Worm (Caenorhabditis elegans) whole organism, early embryonic: ENCODE results near the gene pas-1.

Experiments
- B0310.2 ChIP-seq: sonication (generic microtip); optimal IDR thresholded peaks from 2 replicates; lab custom pipeline; 2016; ENCODE audit warnings: mild to moderate bottlenecking, missing genetic modification characterization, missing compliant biosample characterization
- F13C5.2 ChIP-seq: sonication (generic microtip); optimal IDR thresholded peaks from 2 replicates; lab custom pipeline; 2017; ENCODE audit warnings: mild to moderate bottlenecking, missing genetic modification characterization, inconsistent platforms, missing compliant biosample characterization
- aly-1 ChIP-seq: sonication (generic microtip); optimal IDR thresholded peaks from 2 replicates; lab custom pipeline; 2016; ENCODE audit warnings: missing genetic modification characterization, missing compliant biosample characterization
- ama-1 ChIP-seq: fragments of 150-350 bp; optimal IDR thresholded peaks from 2 replicates; lab custom pipeline; 2014
- ceh-13 ChIP-seq: fragments of 200-800 bp; sonication (Bioruptor generic); optimal IDR thresholded peaks from 2 replicates; lab custom pipeline; 2018; ENCODE audit warnings: mild to moderate bottlenecking, missing genetic modification characterization, missing compliant biosample characterization
- ceh-36 ChIP-seq: sonication (generic microtip); optimal IDR thresholded peaks from 2 replicates; lab custom pipeline; 2016; ENCODE audit warnings: missing genetic modification characterization, inconsistent platforms, missing compliant biosample characterization
- ets-7 ChIP-seq: sonication (generic microtip); optimal IDR thresholded peaks from 2 replicates; lab custom pipeline; 2016; ENCODE audit warnings: missing genotype, missing genetic modification characterization, missing compliant biosample characterization
- flt-1 ChIP-seq: fragments of 200-800 bp; sonication (Bioruptor generic); IDR thresholded peaks from 2 replicates; pipeline ENCODE4 v1.3.6; 2022; ENCODE audit warnings: missing genetic modification characterization, missing compliant biosample characterization
- hmbx-1 ChIP-seq: sonication (generic microtip); optimal IDR thresholded peaks from 2 replicates; lab custom pipeline; 2016; ENCODE audit warnings: mild to moderate bottlenecking, missing genetic modification characterization, missing compliant biosample characterization
- hmg-4 ChIP-seq: fragments of 200-800 bp; sonication (Bioruptor generic); optimal IDR thresholded peaks from 2 replicates; lab custom pipeline; 2018; ENCODE audit warnings: mild to moderate bottlenecking, missing genetic modification characterization, missing compliant biosample characterization
- hnd-1 ChIP-seq: sonication (generic microtip); optimal IDR thresholded peaks from 2 replicates; lab custom pipeline; 2016; ENCODE audit warnings: missing genetic modification characterization, missing compliant biosample characterization
- pes-1 ChIP-seq: fragments of 200-800 bp; sonication (Bioruptor generic); IDR thresholded peaks from 2 replicates; pipeline ENCODE4 v1.3.6; 2022; ENCODE audit warnings: missing genetic modification reagents, missing genetic modification characterization, missing compliant biosample characterization
- scrt-1 ChIP-seq: fragments of 200-800 bp; sonication (Bioruptor generic); IDR thresholded peaks from 2 replicates; pipeline ENCODE4 v1.3.6; 2022; ENCODE audit warnings: missing genetic modification characterization, missing compliant biosample characterization
- sea-1 ChIP-seq: fragments of 200-800 bp; sonication (Bioruptor generic); conservative IDR thresholded peaks from 2 replicates; pipeline ENCODE4 v1.3.6; 2022; ENCODE audit warnings: missing genetic modification characterization, missing compliant biosample characterization
- tbx-11 ChIP-seq: fragments of 200-800 bp; sonication (Bioruptor generic); IDR thresholded peaks from 2 replicates; pipeline ENCODE4 v1.3.6; 2022; ENCODE audit warnings: missing genetic modification characterization, missing compliant biosample characterization
- tbx-37 ChIP-seq: fragments of 200-800 bp; sonication (Bioruptor generic); conservative IDR thresholded peaks from 2 replicates; pipeline ENCODE4 v1.3.6; 2022; ENCODE audit warnings: missing genetic modification reagents, missing genetic modification characterization, missing compliant biosample characterization
- tra-4 ChIP-seq: sonication (generic microtip); optimal IDR thresholded peaks from 2 replicates; lab custom pipeline; 2017; ENCODE audit warnings: missing genetic modification characterization, missing compliant biosample characterization

The pas-1 gene

ce11 chrV:14380242-14380641, 42.2 kb downstream of the pas-1 start:
- no peak for TF ChIP-seq ama-1 (lab: Kevin White, UChicago)
- TF ChIP-seq pes-1 (GFP tag; lab: Robert Waterston, UW), result no peak
- no peak for TF ChIP-seq aly-1
- TF ChIP-seq flt-1 (GFP tag; lab: Robert Waterston, UW), result no peak
- no peak for TF ChIP-seq hmbx-1 (tag; lab: Kevin White, UChicago)
- TF ChIP-seq hmg-4 (GFP tag; lab: Kevin White, UChicago), result no peak
- TF ChIP-seq ceh-13 (GFP tag; lab: Kevin White, UChicago), result no peak
- TF ChIP-seq hnd-1 (tag; lab: Kevin White, UChicago), result no peak
- no peak for TF ChIP-seq sea-1
- TF ChIP-seq B0310.2, result no peak
- no peak for TF ChIP-seq tbx-11
- no peak for TF ChIP-seq scrt-1 (GFP tag; lab: Robert Waterston, UW)
- no peak for TF ChIP-seq tbx-37 (GFP tag; lab: Robert Waterston, UW)
- TF ChIP-seq ceh-36 (tag; lab: Kevin White, UChicago), result no peak

DNA sequence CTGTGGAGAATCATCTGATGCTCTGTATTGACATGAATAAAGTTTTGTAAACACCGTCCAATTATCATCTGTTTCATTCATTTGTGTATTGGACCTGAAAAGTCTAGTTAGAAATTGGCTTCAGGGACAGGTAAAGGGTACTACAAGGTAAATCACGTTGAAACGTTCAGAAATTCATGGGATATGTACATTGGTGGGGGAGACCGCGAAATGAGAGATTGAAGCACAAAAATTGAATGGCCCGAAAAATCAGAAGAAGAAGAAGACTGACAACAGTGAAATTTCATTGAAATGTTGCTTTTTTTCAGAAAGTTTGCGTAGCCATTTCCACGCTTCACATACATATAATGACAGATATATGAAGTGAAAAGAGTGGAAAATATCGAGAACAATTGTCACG, 43.4 kb downstream of the pas-1 start, which contains the start of gene npr-43:
Gene npr-43, minus strand, starts transcription at position 101 of the 400 bp plus-strand sequence.
- no peak for TF ChIP-seq tra-4
- no peak for TF ChIP-seq ets-7 (tag; lab: Kevin White, UChicago)
- no peak for TF ChIP-seq hmbx-1 (tag; lab: Kevin White, UChicago)
- no peak for TF ChIP-seq ama-1 (lab: Kevin White, UChicago)
- TF ChIP-seq tbx-11, result no peak
- TF ChIP-seq tbx-37 (GFP tag; lab: Robert Waterston, UW), result no peak
- no peak for TF ChIP-seq ceh-36 (tag; lab: Kevin White, UChicago)
- TF ChIP-seq flt-1 (GFP tag; lab: Robert Waterston, UW), result no peak
- no peak for TF ChIP-seq scrt-1 (GFP tag; lab: Robert Waterston, UW)
- TF ChIP-seq F13C5.2 (tag; lab: Kevin White, UChicago), result no peak
- TF ChIP-seq aly-1, result no peak
- no peak for TF ChIP-seq B0310.2

DNA sequence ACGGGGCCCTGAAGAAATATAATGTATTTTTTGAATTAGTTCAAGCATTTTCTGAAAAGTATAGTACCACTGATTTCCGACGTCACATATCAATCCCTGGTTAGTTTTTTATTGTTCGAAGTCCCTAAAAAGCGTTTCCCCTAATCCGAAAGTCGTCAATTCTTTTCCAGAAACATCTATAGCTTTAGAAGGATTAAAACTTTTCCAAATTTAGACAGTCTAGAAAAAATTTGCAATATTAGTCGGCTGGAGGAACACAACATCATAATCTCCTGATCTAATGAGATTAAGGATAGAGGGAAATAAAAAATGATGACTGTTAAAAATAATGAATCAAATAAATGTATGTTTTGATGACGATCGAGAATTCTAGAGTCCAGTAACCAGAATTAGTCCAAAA, 44.4 kb downstream of the pas-1 start:
- TF ChIP-seq tbx-37 (GFP tag; lab: Robert Waterston, UW) (no peak), B0310.2 (no peak), hmg-4 (GFP tag; lab: Kevin White, UChicago) (no peak), F13C5.2 (tag; lab: Kevin White, UChicago) (no peak), scrt-1 (GFP tag; lab: Robert Waterston, UW) (no peak), aly-1 (no peak), sea-1 (no peak), hmbx-1 (tag; lab: Kevin White, UChicago) (no peak), ama-1 (lab: Kevin White, UChicago) (no peak), tbx-11 (no peak)

DNA sequence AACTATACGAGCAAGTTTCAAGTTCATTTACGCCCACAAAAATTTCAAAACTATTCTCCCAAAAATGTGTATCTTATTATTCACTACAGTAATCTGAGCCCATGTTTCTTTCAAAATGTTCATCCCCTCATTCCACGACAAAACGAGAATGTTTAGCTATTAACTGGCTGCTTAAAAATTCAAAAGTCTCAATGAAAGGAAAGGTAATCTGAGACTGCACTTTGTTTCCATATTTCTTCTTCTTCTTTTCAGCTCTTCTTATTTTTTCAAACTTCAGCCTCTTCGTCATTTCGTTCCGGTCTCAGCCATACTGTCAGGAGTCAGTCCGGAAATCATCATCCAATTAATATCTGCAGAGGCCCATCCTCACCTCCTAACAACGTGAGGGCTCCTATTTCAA, 49.6 kb downstream of the pas-1 start, which contains the start of gene unc-39:
Gene unc-39, plus strand, starts transcription at position 301 of the 400 bp plus-strand sequence.
- TF ChIP-seq ama-1 (lab: Kevin White, UChicago) (no peak), F13C5.2 (tag; lab: Kevin White, UChicago) (no peak), B0310.2 (no peak), flt-1 (GFP tag; lab: Robert Waterston, UW) (no peak), ceh-36 (tag; lab: Kevin White, UChicago) (no peak), sea-1 (no peak), tra-4 (no peak), hnd-1 (tag; lab: Kevin White, UChicago) (no peak), tbx-37 (GFP tag; lab: Robert Waterston, UW) (no peak), aly-1 (no peak), tbx-11 (no peak), pes-1 (GFP tag; lab: Robert Waterston, UW) (no peak), hmbx-1 (tag; lab: Kevin White, UChicago) (no peak), hmg-4 (GFP tag; lab: Kevin White, UChicago) (no peak), scrt-1 (GFP tag; lab: Robert Waterston, UW) (no peak), ceh-13 (GFP tag; lab: Kevin White, UChicago) (no peak), ets-7 (tag; lab: Kevin White, UChicago) (no peak)
